Worm (Caenorhabditis elegans) whole organism, early embryonic: ENCODE measurements around the gene F49C12.5.

Experiments used
- B0310.2 ChIP-seq: sonication (generic microtip); optimal IDR thresholded peaks from 2 replicates; lab custom pipeline; 2016; ENCODE audit warnings: mild to moderate bottlenecking, missing genetic modification characterization, missing compliant biosample characterization
- aly-1 ChIP-seq: sonication (generic microtip); optimal IDR thresholded peaks from 2 replicates; lab custom pipeline; 2016; ENCODE audit warnings: missing genetic modification characterization, missing compliant biosample characterization
- ama-1 ChIP-seq: fragments of 150-350 bp; optimal IDR thresholded peaks from 2 replicates; lab custom pipeline; 2014
- ceh-13 ChIP-seq: fragments of 200-800 bp; sonication (Bioruptor generic); optimal IDR thresholded peaks from 2 replicates; lab custom pipeline; 2018; ENCODE audit warnings: mild to moderate bottlenecking, missing genetic modification characterization, missing compliant biosample characterization
- ceh-36 ChIP-seq: sonication (generic microtip); optimal IDR thresholded peaks from 2 replicates; lab custom pipeline; 2016; ENCODE audit warnings: missing genetic modification characterization, inconsistent platforms, missing compliant biosample characterization
- ets-7 ChIP-seq: sonication (generic microtip); optimal IDR thresholded peaks from 2 replicates; lab custom pipeline; 2016; ENCODE audit warnings: missing genotype, missing genetic modification characterization, missing compliant biosample characterization
- hnd-1 ChIP-seq: sonication (generic microtip); optimal IDR thresholded peaks from 2 replicates; lab custom pipeline; 2016; ENCODE audit warnings: missing genetic modification characterization, missing compliant biosample characterization
- pes-1 ChIP-seq: fragments of 200-800 bp; sonication (Bioruptor generic); IDR thresholded peaks from 2 replicates; pipeline ENCODE4 v1.3.6; 2022; ENCODE audit warnings: missing genetic modification reagents, missing genetic modification characterization, missing compliant biosample characterization
- sea-1 ChIP-seq: fragments of 200-800 bp; sonication (Bioruptor generic); conservative IDR thresholded peaks from 2 replicates; pipeline ENCODE4 v1.3.6; 2022; ENCODE audit warnings: missing genetic modification characterization, missing compliant biosample characterization
- tbx-11 ChIP-seq: fragments of 200-800 bp; sonication (Bioruptor generic); IDR thresholded peaks from 2 replicates; pipeline ENCODE4 v1.3.6; 2022; ENCODE audit warnings: missing genetic modification characterization, missing compliant biosample characterization

DNA sequence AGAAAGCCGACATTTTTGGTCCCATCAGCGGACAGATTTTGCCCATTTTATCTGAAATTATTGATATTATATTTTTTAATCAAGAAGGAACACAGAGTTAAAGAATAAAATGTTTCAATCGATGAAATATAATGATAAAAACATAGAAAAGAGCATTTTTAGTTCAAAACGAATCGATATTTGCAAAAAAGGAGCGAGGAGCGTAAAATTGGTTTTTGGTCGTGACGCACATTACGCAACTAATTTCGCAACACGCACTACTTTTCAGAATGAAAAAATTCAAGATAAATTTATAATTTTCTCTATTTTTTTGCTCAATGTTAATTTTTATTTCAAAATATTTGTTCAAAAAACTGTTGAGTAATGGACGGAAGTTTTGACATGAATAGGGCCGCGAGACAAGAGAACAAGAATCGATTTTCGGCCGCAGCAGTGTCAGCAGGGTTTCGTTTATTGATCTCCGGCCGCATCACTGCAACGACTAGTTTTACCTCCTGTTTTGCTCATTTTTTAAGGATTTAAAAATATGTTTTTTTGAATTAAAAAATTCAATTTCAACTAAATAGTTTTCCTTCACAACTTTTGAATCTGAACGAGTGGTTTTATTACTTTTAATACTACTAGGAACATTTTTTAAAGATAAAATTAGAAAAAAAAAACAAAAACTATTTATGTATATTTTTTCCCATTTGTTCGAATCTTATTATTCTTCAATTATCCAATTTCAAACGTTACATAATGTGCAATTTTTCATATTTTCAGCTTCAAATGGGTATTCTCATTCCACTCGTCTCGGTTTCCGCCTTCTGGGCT, 16.5 kb downstream of the F49C12.5 start, which contains the start of the genes F49C12.12 and vha-17:
- TF ChIP-seq sea-1, result no peak
- TF ChIP-seq hnd-1 (tag; lab: Kevin White, UChicago), result no peak
- no peak for TF ChIP-seq ceh-13 (GFP tag; lab: Kevin White, UChicago)
- no peak for TF ChIP-seq pes-1 (GFP tag; lab: Robert Waterston, UW)
- no peak for TF ChIP-seq ets-7 (tag; lab: Kevin White, UChicago)
- no peak for TF ChIP-seq ama-1 (lab: Kevin White, UChicago)
- no peak for TF ChIP-seq B0310.2 (tag; lab: Kevin White, UChicago)
- no peak for TF ChIP-seq ceh-36 (tag; lab: Kevin White, UChicago)
- TF ChIP-seq aly-1 (tag; lab: Kevin White, UChicago), result no peak
- no peak for TF ChIP-seq tbx-11 (GFP tag; lab: Robert Waterston, UW)
